Fruit fly (Drosophila melanogaster): ENCODE measurements around the gene CG3588.

Gene CG3588

DNA sequence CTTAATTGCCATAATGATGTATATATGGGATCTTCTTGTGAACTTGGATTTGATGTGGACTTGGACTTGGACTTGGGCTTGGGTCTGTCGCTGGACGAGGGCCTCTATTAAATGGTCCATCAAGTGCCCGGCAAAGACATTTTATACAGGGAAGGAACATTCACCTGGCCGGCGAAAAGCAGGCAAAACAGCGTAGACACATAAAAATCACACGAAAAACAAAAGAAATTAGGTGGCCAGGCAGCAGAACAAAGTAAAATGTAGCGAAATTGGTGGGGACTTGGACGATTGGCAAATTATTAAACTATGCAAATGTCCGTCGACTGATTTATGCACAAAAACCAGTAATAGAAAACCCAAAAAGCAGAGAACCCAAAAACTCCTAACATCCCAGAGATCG, 7.6 kb downstream of the CG3588 start, which contains the start of gene CG14424 (continued):
- no peak for TF ChIP-seq CG11723 (GFP tag; optimal IDR thresholded peaks at IDR 0.05)

DNA sequence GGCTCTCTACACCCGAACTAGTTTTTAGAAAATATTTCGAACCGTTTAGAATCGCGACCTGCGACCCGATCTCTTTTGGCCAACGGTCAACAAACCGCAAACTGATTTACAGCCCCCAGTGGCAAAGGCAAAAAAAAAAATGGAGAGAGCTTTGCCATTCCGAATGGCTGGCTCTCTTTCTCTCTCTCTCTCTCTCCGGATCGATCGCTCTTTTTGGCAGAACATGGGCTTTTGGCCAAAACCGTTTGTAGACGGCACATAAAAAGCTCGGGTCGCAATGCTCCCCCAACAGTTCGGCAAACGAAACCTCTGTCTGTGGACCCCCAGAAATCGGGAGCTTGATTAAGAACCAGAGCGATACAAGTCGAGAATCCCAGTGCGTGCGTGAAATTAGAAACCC, 9.9 kb downstream of the CG3588 start, which contains the start of gene CG32793:
Gene CG32793, plus strand, starts transcription at position 301 of the 400 bp plus-strand sequence.
- TF ChIP-seq Dip2 (GFP tag; IDR thresholded peaks at IDR 0.05) (no peak), Vsx1 (GFP tag; optimal IDR thresholded peaks at IDR 0.05) (no peak), NC2β (GFP tag; optimal IDR thresholded peaks at IDR 0.05) (no peak), ftz-f1 (GFP tag; optimal IDR thresholded peaks at IDR 0.05) (no peak), Trl (optimal IDR thresholded peaks at IDR 0.05) (peak in 1 of 2 experiments; percentile 35), Trl (GFP tag; optimal IDR thresholded peaks at IDR 0.05) (no peak)

dm6 chrX:2934827-2935226, 15.3 kb downstream of the CG3588 start, which contains the start of gene CG3592:
Gene CG3592 (plus strand): TSS chrX:2935127.
- TF ChIP-seq Antp (GFP tag; optimal IDR thresholded peaks at IDR 0.05), result no peak
- TF ChIP-seq fru (optimal IDR thresholded peaks at IDR 0.05), result no peak
- no peak for TF ChIP-seq psq (GFP tag; optimal IDR thresholded peaks at IDR 0.05)
- no peak for TF ChIP-seq fd3F (GFP tag; optimal IDR thresholded peaks at IDR 0.05)
- TF ChIP-seq Eip74EF (GFP tag; optimal IDR thresholded peaks at IDR 0.05), result no peak
- no peak for TF ChIP-seq CG10431 (GFP tag; optimal IDR thresholded peaks at IDR 0.05)
- TF ChIP-seq dm (GFP tag; optimal IDR thresholded peaks at IDR 0.05), result no peak
- TF ChIP-seq CG14965 (GFP tag; optimal IDR thresholded peaks at IDR 0.05; ENCODE audit: borderline replicate concordance), result no peak
- TF ChIP-seq CG4328 (GFP tag; optimal IDR thresholded peaks at IDR 0.05), result no peak
- TF ChIP-seq caup (GFP tag; optimal IDR thresholded peaks at IDR 0.05; ENCODE audit: severe bottlenecking), result no peak
- TF ChIP-seq dati (GFP tag; IDR thresholded peaks at IDR 0.05), result no peak
- TF ChIP-seq B-H2 (GFP tag; optimal IDR thresholded peaks at IDR 0.05), result no peak
- no peak for TF ChIP-seq bsh (GFP tag; optimal IDR thresholded peaks at IDR 0.05)
- TF ChIP-seq Kr (GFP tag; optimal IDR thresholded peaks at IDR 0.05), result no peak
- no peak for TF ChIP-seq Dip3 (GFP tag; optimal IDR thresholded peaks at IDR 0.05)
- TF ChIP-seq dan (GFP tag; IDR thresholded peaks at IDR 0.05), result no peak
- TF ChIP-seq CG10462 (GFP tag; optimal IDR thresholded peaks at IDR 0.05), result no peak

DNA sequence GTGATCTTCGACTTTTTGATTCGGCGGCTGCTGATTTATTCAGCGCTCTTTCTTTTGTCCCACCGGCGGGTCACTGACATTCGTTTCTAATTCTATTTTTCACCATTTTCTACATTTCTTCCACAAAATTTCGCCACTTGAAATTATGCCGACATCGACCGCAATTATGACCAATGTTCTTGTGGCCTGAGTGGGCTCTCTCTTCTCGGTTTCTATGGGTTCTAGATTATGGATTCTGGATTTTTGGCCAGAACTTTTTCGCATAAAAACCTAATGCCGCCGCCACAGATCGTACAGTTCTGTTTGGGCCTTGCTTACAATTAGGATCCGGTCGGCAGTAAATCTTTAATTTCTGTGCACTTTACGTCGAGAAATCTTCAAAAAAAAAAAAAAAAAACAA, 17.2 kb downstream of the CG3588 start, which contains the start of gene CG3598:
Gene CG3598, plus strand, starts transcription at position 301 of the 400 bp plus-strand sequence.
- TF ChIP-seq CG11723 (GFP tag; optimal IDR thresholded peaks at IDR 0.05), result no peak

DNA sequence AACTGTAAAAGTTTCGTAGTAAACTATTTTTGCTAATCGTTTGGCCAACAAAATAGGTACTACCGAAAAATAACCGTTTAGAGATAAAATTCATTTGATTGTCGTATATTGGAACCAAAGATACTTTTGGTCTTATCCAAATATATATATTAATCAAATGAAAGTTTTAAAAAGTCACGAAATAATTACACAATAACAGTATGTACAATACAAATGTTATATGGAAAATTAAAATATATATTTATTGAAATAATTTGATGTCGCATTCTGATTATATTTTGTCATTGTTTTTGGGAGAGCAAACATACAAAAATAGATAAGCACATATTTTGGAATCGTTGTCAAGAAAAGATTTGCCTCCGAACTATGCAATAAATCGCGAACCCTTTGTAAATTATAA, 19.0 kb downstream of the CG3588 start, which contains the start of gene CG14420:
Gene CG14420, plus strand, starts transcription at position 301 of the 400 bp plus-strand sequence.
- TF ChIP-seq Drgx (GFP tag; IDR thresholded peaks at IDR 0.05) (no peak), Oaz (GFP tag; IDR thresholded peaks at IDR 0.05) (no peak)

DNA sequence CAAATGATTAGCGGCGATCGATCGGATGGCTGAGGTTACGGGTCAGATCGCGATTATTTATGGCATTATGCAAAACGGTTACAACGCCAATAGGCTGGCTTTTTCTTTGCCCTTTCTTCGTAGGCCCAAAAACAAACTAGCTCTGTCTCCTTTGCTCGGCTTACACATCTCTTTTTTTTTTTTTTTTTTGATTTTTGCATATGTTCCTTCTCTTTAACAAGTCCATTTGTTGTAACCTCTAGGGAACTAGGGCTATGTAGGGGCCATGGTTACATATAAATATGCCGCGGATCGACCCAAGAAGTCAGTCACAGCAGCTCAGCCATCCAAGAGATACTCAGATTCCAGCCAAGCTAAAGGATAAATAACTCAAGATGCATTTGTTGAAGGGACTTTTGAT, 21.5 kb downstream of the CG3588 start, which contains the start of gene CG14421:
Gene CG14421, plus strand, starts transcription at position 301 of the 400 bp plus-strand sequence.
- TF ChIP-seq sqz (GFP tag; optimal IDR thresholded peaks at IDR 0.05), result no peak
- TF ChIP-seq dmrt99B (tag; optimal IDR thresholded peaks at IDR 0.05), result no peak
- no peak for TF ChIP-seq Neu2 (GFP tag; optimal IDR thresholded peaks at IDR 0.05; ENCODE audit: borderline replicate concordance)
- TF ChIP-seq CG32767 (GFP tag; IDR thresholded peaks at IDR 0.05), result no peak
- TF ChIP-seq Opbp (GFP tag; IDR thresholded peaks at IDR 0.05; ENCODE audit: partially characterized antibody), result no peak
- TF ChIP-seq zfh2 (GFP tag; optimal IDR thresholded peaks at IDR 0.05), result no peak
- no peak for TF ChIP-seq Elba2 (GFP tag; optimal IDR thresholded peaks at IDR 0.05)
- no peak for TF ChIP-seq D19A (tag; optimal IDR thresholded peaks at IDR 0.05)
- TF ChIP-seq zen2 (GFP tag; IDR thresholded peaks at IDR 0.05; ENCODE audit: partially characterized antibody), result no peak
- TF ChIP-seq CG10274 (GFP tag; optimal IDR thresholded peaks at IDR 0.05), result no peak
- TF ChIP-seq gro (GFP tag; optimal IDR thresholded peaks at IDR 0.05), result no peak
- no peak for TF ChIP-seq bowl (GFP tag; IDR thresholded peaks at IDR 0.05)
- TF ChIP-seq Camta (GFP tag; optimal IDR thresholded peaks at IDR 0.05), result no peak
- TF ChIP-seq CG30020 (tag; optimal IDR thresholded peaks at IDR 0.05), result no peak
- no peak for TF ChIP-seq CG12659 (GFP tag; optimal IDR thresholded peaks at IDR 0.05)
- no peak for TF ChIP-seq CG10147 (GFP tag; optimal IDR thresholded peaks at IDR 0.05)
- TF ChIP-seq CG8765 (GFP tag; IDR thresholded peaks at IDR 0.05), result no peak
- TF ChIP-seq CG9727 (GFP tag; optimal IDR thresholded peaks at IDR 0.05), result no peak
